Fruit fly (Drosophila melanogaster) whole organism, wandering third instar larva: ENCODE results near the gene CG17477.

Source experiments
- Abd-B ChIP-seq: fragments of >200 bp; optimal IDR thresholded peaks from 2 replicates; lab custom pipeline; 2017; ENCODE audit warnings: missing biosample characterization, missing genetic modification characterization
- CG32264 ChIP-seq: fragments of 200-800 bp; sonication (Bioruptor generic); optimal IDR thresholded peaks from 2 replicates; lab custom pipeline; 2016; ENCODE audit warnings: missing biosample characterization, missing genetic modification characterization
- CG9705 ChIP-seq: fragments of 200-800 bp; sonication (Bioruptor generic); optimal IDR thresholded peaks from 2 replicates; lab custom pipeline; 2018; ENCODE audit warnings: missing biosample characterization, mild to moderate bottlenecking, missing genetic modification characterization
- CrebA ChIP-seq: fragments of 200-800 bp; sonication (Bioruptor generic); optimal IDR thresholded peaks from 2 replicates; lab custom pipeline; 2016; ENCODE audit warnings: missing biosample characterization, mild to moderate bottlenecking, missing genetic modification characterization, borderline replicate concordance
- Dfd ChIP-seq: fragments of >200 bp; optimal IDR thresholded peaks from 2 replicates; lab custom pipeline; 2017; ENCODE audit warnings: missing biosample characterization, missing genetic modification characterization
- Dif ChIP-seq: fragments of 200-275, 200-300 bp; sonication (Bioruptor generic); optimal IDR thresholded peaks from 2 replicates; lab custom pipeline; 2018; ENCODE audit warnings: missing biosample characterization, missing genetic modification characterization; ENCODE audit not compliant: partially characterized antibody
- GATAd ChIP-seq: sonication (Bioruptor generic); optimal IDR thresholded peaks from 2 replicates; lab custom pipeline; 2016; ENCODE audit warnings: missing biosample characterization, missing genetic modification characterization
- HLH106 ChIP-seq: fragments of 200-800 bp; optimal IDR thresholded peaks from 3 replicates; lab custom pipeline; 2019; ENCODE audit warnings: missing biosample characterization, mild to moderate bottlenecking, missing genetic modification characterization, moderate library complexity
- Hnf4 ChIP-seq: fragments of 200-800 bp; sonication (Bioruptor generic); optimal IDR thresholded peaks from 2 replicates; lab custom pipeline; 2016; ENCODE audit warnings: missing biosample characterization, mild to moderate bottlenecking, missing genetic modification characterization
- Hr78 ChIP-seq: fragments of >200 bp; optimal IDR thresholded peaks from 2 replicates; lab custom pipeline; 2017; ENCODE audit warnings: missing biosample characterization, missing genetic modification characterization
- Hr83 ChIP-seq: fragments of 200-300 bp; sonication (Bioruptor generic); optimal IDR thresholded peaks from 2 replicates; lab custom pipeline; 2016; ENCODE audit warnings: missing biosample characterization, mild to moderate bottlenecking, missing genetic modification characterization, moderate library complexity; ENCODE audit not compliant: poor library complexity, severe bottlenecking
- Jra ChIP-seq: sonication (Bioruptor generic); optimal IDR thresholded peaks from 2 replicates; lab custom pipeline; 2016; ENCODE audit warnings: missing biosample characterization, missing genetic modification characterization
- Mio ChIP-seq: sonication (Bioruptor generic); optimal IDR thresholded peaks from 2 replicates; lab custom pipeline; 2016; ENCODE audit warnings: missing biosample characterization, missing genetic modification characterization
- Myc ChIP-seq: fragments of >200 bp; optimal IDR thresholded peaks from 2 replicates; lab custom pipeline; 2017
- N ChIP-seq: fragments of >200 bp; optimal IDR thresholded peaks from 2 replicates; lab custom pipeline; 2018; ENCODE audit warnings: missing biosample characterization, missing external identifiers, missing genetic modification characterization
- OdsH ChIP-seq: fragments of 200-800 bp; sonication (Bioruptor generic); optimal IDR thresholded peaks from 2 replicates; lab custom pipeline; 2016; ENCODE audit warnings: missing biosample characterization, mild to moderate bottlenecking, missing genetic modification characterization
- Rel ChIP-seq, 2 experiments: fragments of 200-800 bp; sonication (Bioruptor generic) in 1 of 2; optimal IDR thresholded peaks; 2 replicates in 1 of 2; 3 replicates in 1 of 2; lab custom pipeline; 2016 to 2019; ENCODE audit warnings: mild to moderate bottlenecking in 2 of 2, missing biosample characterization in 2 of 2, missing genetic modification characterization in 2 of 2, moderate library complexity in 1 of 2
- Sp1 ChIP-seq: fragments of 200-800 bp; sonication (Bioruptor generic); optimal IDR thresholded peaks from 3 replicates; lab custom pipeline; 2019; ENCODE audit warnings: missing biosample characterization, mild to moderate bottlenecking, missing genetic modification characterization, moderate library complexity
- Vsx2 ChIP-seq: fragments of 200-300, 225-300 bp; sonication (Bioruptor generic); optimal IDR thresholded peaks from 2 replicates; lab custom pipeline; 2018; ENCODE audit warnings: missing biosample characterization, missing genetic modification characterization; ENCODE audit not compliant: partially characterized antibody
- br ChIP-seq: fragments of 200-800 bp; sonication (Bioruptor generic); optimal IDR thresholded peaks from 2 replicates; lab custom pipeline; 2016; ENCODE audit warnings: missing biosample characterization, missing genetic modification characterization
- brk ChIP-seq: fragments of 200-800 bp; sonication (Bioruptor generic); optimal IDR thresholded peaks from 2 replicates; lab custom pipeline; 2016; ENCODE audit warnings: missing biosample characterization, mild to moderate bottlenecking, missing genetic modification characterization
- dl ChIP-seq, 2 experiments: fragments of 175-275, 200-275 bp in 1 of 2; fragments of 200-275 bp in 1 of 2; sonication (Bioruptor generic); optimal IDR thresholded peaks; lab custom pipeline; 2018; ENCODE audit warnings: mild to moderate bottlenecking in 2 of 2, missing biosample characterization in 2 of 2, missing genetic modification characterization in 2 of 2, moderate library complexity in 2 of 2; ENCODE audit not compliant: partially characterized antibody in 2 of 2, insufficient read depth in 1 of 2
- dmrt93B ChIP-seq: fragments of 200-800 bp; sonication (Bioruptor generic); optimal IDR thresholded peaks from 2 replicates; lab custom pipeline; 2018; ENCODE audit warnings: missing biosample characterization, mild to moderate bottlenecking, missing genetic modification characterization
- dsf ChIP-seq: sonication (Bioruptor generic); optimal IDR thresholded peaks from 2 replicates; lab custom pipeline; 2016; ENCODE audit warnings: missing biosample characterization, missing genetic modification characterization, borderline replicate concordance
- ey ChIP-seq: fragments of 200-800 bp; sonication (Bioruptor generic); optimal IDR thresholded peaks from 2 replicates; lab custom pipeline; 2016; ENCODE audit warnings: missing biosample characterization, missing genetic modification characterization
- foxo ChIP-seq, 2 experiments: fragments of 200-800 bp; sonication (Bioruptor generic); optimal IDR thresholded peaks; 2 replicates in 1 of 2; 3 replicates in 1 of 2; lab custom pipeline; 2016 to 2017; ENCODE audit warnings: missing biosample characterization in 2 of 2, missing genetic modification characterization in 2 of 2
- fru ChIP-seq: fragments of 200-800 bp; sonication (Bioruptor generic); optimal IDR thresholded peaks from 3 replicates; lab custom pipeline; 2016; ENCODE audit warnings: missing biosample characterization, mild to moderate bottlenecking, missing genetic modification characterization
- h ChIP-seq: fragments of 200-800 bp; sonication (Bioruptor generic); optimal IDR thresholded peaks from 3 replicates; lab custom pipeline; 2016; ENCODE audit warnings: missing biosample characterization, mild to moderate bottlenecking, missing genetic modification characterization
- jim ChIP-seq: fragments of 175-275, 200-325 bp; sonication (Bioruptor generic); optimal IDR thresholded peaks from 2 replicates; lab custom pipeline; 2016; ENCODE audit warnings: missing biosample characterization, mild to moderate bottlenecking, missing genetic modification characterization
- lola ChIP-seq: fragments of >200 bp; optimal IDR thresholded peaks from 2 replicates; lab custom pipeline; 2017; ENCODE audit warnings: missing biosample characterization, missing genetic modification characterization
- pan ChIP-seq: fragments of >200 bp; optimal IDR thresholded peaks from 2 replicates; lab custom pipeline; 2017
- psq ChIP-seq: fragments of 200-800 bp; sonication (Bioruptor generic); optimal IDR thresholded peaks from 3 replicates; lab custom pipeline; 2017; ENCODE audit warnings: missing biosample characterization, mild to moderate bottlenecking, missing genetic modification characterization, moderate library complexity
- rgr ChIP-seq: fragments of 200-800 bp; sonication (Bioruptor generic); optimal IDR thresholded peaks from 3 replicates; lab custom pipeline; 2016; ENCODE audit warnings: missing biosample characterization, mild to moderate bottlenecking, missing genetic modification characterization
- sage ChIP-seq: fragments of 200-800 bp; sonication (Bioruptor generic); optimal IDR thresholded peaks from 2 replicates; lab custom pipeline; 2016; ENCODE audit warnings: missing biosample characterization, mild to moderate bottlenecking, missing genetic modification characterization
- sv ChIP-seq: fragments of 200-800 bp; sonication (Bioruptor generic); optimal IDR thresholded peaks from 3 replicates; lab custom pipeline; 2016; ENCODE audit warnings: missing biosample characterization, missing genetic modification characterization
- tai ChIP-seq: sonication (Bioruptor generic); optimal IDR thresholded peaks from 2 replicates; lab custom pipeline; 2016; ENCODE audit warnings: missing biosample characterization, missing genetic modification characterization
- usp ChIP-seq: fragments of >200 bp; optimal IDR thresholded peaks from 2 replicates; lab custom pipeline; 2017; ENCODE audit warnings: missing biosample characterization, missing genetic modification characterization
- woc ChIP-seq: sonication (Bioruptor generic); optimal IDR thresholded peaks from 2 replicates; lab custom pipeline; 2016; ENCODE audit warnings: missing biosample characterization, mild to moderate bottlenecking, missing genetic modification characterization

CG17477 gene

dm6 chr3R:17150287-17150686, 23.5 kb upstream of the CG17477 start, which contains the start of gene Smug:
Gene Smug (plus strand): TSS chr3R:17150587.
- no peak for TF ChIP-seq jim (GFP tag; lab: Kevin White, UChicago)
- no peak for TF ChIP-seq sage (GFP tag; lab: Kevin White, UChicago)
- TF ChIP-seq Dif (GFP tag; lab: Kevin White, UChicago): no peak
- TF ChIP-seq sv (GFP tag; lab: Kevin White, UChicago): no peak
- TF ChIP-seq brk (GFP tag; lab: Kevin White, UChicago): no peak
- TF ChIP-seq usp (GFP tag; lab: Kevin White, UChicago): no peak
- no peak for TF ChIP-seq Abd-B (GFP tag; lab: Kevin White, UChicago)
- TF ChIP-seq Hr78 (GFP tag; lab: Kevin White, UChicago): no peak
- no peak for TF ChIP-seq Vsx2 (GFP tag; lab: Kevin White, UChicago)
- no peak for TF ChIP-seq Hr83 (GFP tag; lab: Kevin White, UChicago)
- TF ChIP-seq Jra (GFP tag; lab: Kevin White, UChicago): no peak
- TF ChIP-seq Mio: no peak
- no peak for TF ChIP-seq rgr (GFP tag; lab: Kevin White, UChicago)
- no peak for TF ChIP-seq Myc (lab: Kevin White, UChicago)
- TF ChIP-seq Hnf4: no peak
- TF ChIP-seq, all 38 proteins: peak for 0

- TF ChIP-seq ey (GFP tag; lab: Kevin White, UChicago) (peak; percentile 16), CG32264 (GFP tag; lab: Kevin White, UChicago) (no peak), Jra (GFP tag; lab: Kevin White, UChicago) (peak; percentile 28), psq (no peak), Vsx2 (GFP tag; lab: Kevin White, UChicago) (no peak), Hnf4 (no peak), dmrt93B (GFP tag; lab: Kevin White, UChicago) (no peak), Rel (GFP tag; optimal IDR thresholded peaks at IDR 0.05; lab: Kevin White, UChicago) (no peak), Rel (tag; optimal IDR thresholded peaks at IDR 0.05; lab: Kevin White, UChicago) (peak; percentile 38), Hr78 (GFP tag; lab: Kevin White, UChicago) (no peak), usp (GFP tag; lab: Kevin White, UChicago) (no peak), CG9705 (GFP tag; lab: Kevin White, UChicago) (peak; percentile 10), br (GFP tag; lab: Kevin White, UChicago) (no peak), Hr83 (GFP tag; lab: Kevin White, UChicago) (peak; percentile 42), Mio (no peak), woc (no peak), pan (lab: Kevin White, UChicago) (no peak), Abd-B (GFP tag; lab: Kevin White, UChicago) (no peak), Dfd (GFP tag; lab: Kevin White, UChicago) (no peak), dsf (GFP tag; lab: Kevin White, UChicago) (no peak), N (no peak), GATAd (GFP tag; lab: Kevin White, UChicago) (no peak), sv (GFP tag; lab: Kevin White, UChicago) (no peak), jim (GFP tag; lab: Kevin White, UChicago) (no peak), Myc (lab: Kevin White, UChicago) (no peak), h (GFP tag; lab: Kevin White, UChicago) (peak; percentile 25), CrebA (GFP tag; lab: Kevin White, UChicago) (no peak), tai (GFP tag; lab: Kevin White, UChicago) (no peak), foxo (GFP tag; optimal IDR thresholded peaks at IDR 0.05; lab: Kevin White, UChicago) (peak in 1 of 2 experiments; percentile 38), dl (GFP tag; optimal IDR thresholded peaks at IDR 0.05; lab: Kevin White, UChicago; ENCODE audit: insufficient read depth in 1 of 2, partially characterized antibody in 2 of 2) (no peak), lola (GFP tag; lab: Kevin White, UChicago) (no peak), Dif (GFP tag; lab: Kevin White, UChicago) (no peak), OdsH (GFP tag; lab: Kevin White, UChicago) (no peak), Sp1 (GFP tag; lab: Kevin White, UChicago) (no peak), HLH106 (peak; percentile 21), sage (GFP tag; lab: Kevin White, UChicago) (peak; percentile 21), fru (GFP tag; lab: Kevin White, UChicago) (peak; percentile 29), brk (GFP tag; lab: Kevin White, UChicago) (no peak), rgr (GFP tag; lab: Kevin White, UChicago) (peak; percentile 20)
Measured at dm6 chr3R:17149080-17149746, 22.5 kb upstream of the CG17477 start, which contains the start of the genes m-cup and Det. Gene m-cup (minus strand): TSS chr3R:17149412. Gene Det (plus strand): TSS chr3R:17149667.
